Worm (Caenorhabditis elegans): ENCODE measurements around the gene ogdh-1.

ogdh-1 gene

DNA sequence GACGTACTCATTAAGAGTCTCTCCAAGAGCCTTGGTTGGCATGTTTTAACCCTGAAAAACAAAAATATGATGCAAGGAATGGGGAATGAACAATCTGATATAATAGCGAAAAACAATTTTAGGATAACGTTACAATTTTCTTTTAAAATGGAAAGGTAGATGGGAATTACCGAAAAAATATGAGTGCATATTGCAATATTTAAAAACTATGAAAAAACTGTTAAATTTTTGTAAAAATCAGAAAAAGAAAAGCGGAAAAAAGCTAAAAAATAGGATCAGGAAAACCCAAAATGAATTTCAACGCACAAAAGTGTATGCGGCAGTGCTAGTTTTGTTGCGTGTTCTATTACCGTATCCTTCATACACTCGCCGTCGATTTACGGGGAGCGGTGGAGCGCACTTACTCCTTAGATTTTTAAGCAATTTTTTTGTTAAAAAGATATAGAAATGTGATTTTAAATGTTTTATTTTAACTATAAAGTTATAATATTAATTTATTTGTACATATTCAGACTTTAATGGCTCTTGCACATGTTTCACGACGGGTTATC lies 46.0 kb upstream of the ogdh-1 start, which contains the start of the genes rpl-20 and Y17G9B.5 (continued):
- peak; percentile 91 for TF ChIP-seq lin-39 (tag; optimal IDR thresholded peaks at IDR 0.05)
- TF ChIP-seq zag-1 (tag; optimal IDR thresholded peaks at IDR 0.05): peak; percentile 88
- TF ChIP-seq madf-9 (GFP tag; conservative IDR thresholded peaks at IDR 0.05): peak; percentile 98
- peak; percentile 97 for TF ChIP-seq nhr-48 (tag; optimal IDR thresholded peaks at IDR 0.05)
- TF ChIP-seq zip-2 (tag; optimal IDR thresholded peaks at IDR 0.05): peak; percentile 95
- TF ChIP-seq daf-8 (GFP tag; IDR thresholded peaks at IDR 0.05): peak; percentile 95
- peak; percentile 98 for TF ChIP-seq F37D6.2 (tag; optimal IDR thresholded peaks at IDR 0.05)
- no peak for TF ChIP-seq daf-12 (tag; optimal IDR thresholded peaks at IDR 0.05)
- peak; percentile 91 for TF ChIP-seq F44E2.7 (GFP tag; IDR thresholded peaks at IDR 0.05)
- TF ChIP-seq F26F4.8 (GFP tag; conservative IDR thresholded peaks at IDR 0.05): no peak
- peak; percentile 99 for TF ChIP-seq daf-19 (GFP tag; conservative IDR thresholded peaks at IDR 0.05)
- TF ChIP-seq spr-3 (GFP tag; optimal IDR thresholded peaks at IDR 0.05): peak; percentile 100
- TF ChIP-seq php-3 (GFP tag; IDR thresholded peaks at IDR 0.05): peak; percentile 99
- TF ChIP-seq ceh-20 (GFP tag; IDR thresholded peaks at IDR 0.05): peak; percentile 100
- TF ChIP-seq F49E8.2 (tag; optimal IDR thresholded peaks at IDR 0.05; ENCODE audit: borderline replicate concordance): peak; percentile 98
- peak; percentile 98 for TF ChIP-seq duxl-1 (tag; optimal IDR thresholded peaks at IDR 0.05; ENCODE audit: poor library complexity)
- peak; percentile 74 for TF ChIP-seq ceh-28 (tag; optimal IDR thresholded peaks at IDR 0.05)
- peak; percentile 97 for TF ChIP-seq nhr-25 (tag; optimal IDR thresholded peaks at IDR 0.05; ENCODE audit: borderline replicate concordance, insufficient read depth)
- TF ChIP-seq lin-38 (GFP tag; IDR thresholded peaks at IDR 0.05): peak; percentile 100
- peak; percentile 99 for TF ChIP-seq nhr-42 (GFP tag; IDR thresholded peaks at IDR 0.05)
- TF ChIP-seq unc-62 (GFP tag; optimal IDR thresholded peaks at IDR 0.05 in 1 of 2): peak; percentile 9 to 100
- no peak for TF ChIP-seq unc-62 (tag; optimal IDR thresholded peaks at IDR 0.05)
- TF ChIP-seq unc-39 (tag; optimal IDR thresholded peaks at IDR 0.05): no peak
- peak; percentile 99 for TF ChIP-seq lin-1 (GFP tag; IDR thresholded peaks at IDR 0.05)
- TF ChIP-seq ceh-44 (GFP tag; IDR thresholded peaks at IDR 0.05): peak; percentile 87
- TF ChIP-seq dmd-9 (GFP tag; IDR thresholded peaks at IDR 0.05): peak; percentile 99
- TF ChIP-seq D1046.2 (GFP tag; IDR thresholded peaks at IDR 0.05): peak; percentile 97
- peak; percentile 99 for TF ChIP-seq aha-1 (tag)
- TF ChIP-seq R02D3.7 (tag; optimal IDR thresholded peaks at IDR 0.05): peak; percentile 100
- peak; percentile 97 for TF ChIP-seq snpc-1.2 (GFP tag; IDR thresholded peaks at IDR 0.05)
- TF ChIP-seq T26A8.4 (GFP tag; IDR thresholded peaks at IDR 0.05): peak; percentile 100
- peak; percentile 99 for TF ChIP-seq nhr-102 (tag; optimal IDR thresholded peaks at IDR 0.05)
- peak; percentile 96 to 99 for TF ChIP-seq madf-5 (GFP tag; IDR thresholded peaks at IDR 0.05)
- TF ChIP-seq nhr-111 (GFP tag; optimal IDR thresholded peaks at IDR 0.05): peak; percentile 88
- peak; percentile 38 for TF ChIP-seq ztf-11 (tag; optimal IDR thresholded peaks at IDR 0.05)
- TF ChIP-seq nhr-41 (GFP tag; IDR thresholded peaks at IDR 0.05): peak; percentile 97
- TF ChIP-seq fkh-10 (GFP tag; optimal IDR thresholded peaks at IDR 0.05): peak; percentile 100
- TF ChIP-seq vab-7 (GFP tag; IDR thresholded peaks at IDR 0.05): peak; percentile 99
- TF ChIP-seq lsy-2 (tag; optimal IDR thresholded peaks at IDR 0.05): peak; percentile 100
- peak; percentile 93 for TF ChIP-seq ZK337.2 (GFP tag; IDR thresholded peaks at IDR 0.05)
- TF ChIP-seq dmd-8 (GFP tag; IDR thresholded peaks at IDR 0.05): peak; percentile 46; the same call in 1 of the 2 replicates
- TF ChIP-seq ctbp-1 (GFP tag; IDR thresholded peaks at IDR 0.05): peak; percentile 99
- peak; percentile 95 to 98 for TF ChIP-seq daf-16 (GFP tag; optimal IDR thresholded peaks at IDR 0.05)
- TF ChIP-seq daf-16 (tag; optimal IDR thresholded peaks at IDR 0.05): peak; percentile 97
- peak; percentile 100 for TF ChIP-seq nhr-11 (tag; optimal IDR thresholded peaks at IDR 0.05)
- TF ChIP-seq rbr-2 (tag; optimal IDR thresholded peaks at IDR 0.05): peak; percentile 100
- peak; percentile 86 for TF ChIP-seq nhr-237 (tag; optimal IDR thresholded peaks at IDR 0.05)
- TF ChIP-seq zip-11 (GFP tag; IDR thresholded peaks at IDR 0.05): 0 out of 2 replicates have a peak, but pooled peaks have one; percentile 75
- peak; percentile 94 for TF ChIP-seq mxl-2 (GFP tag; conservative IDR thresholded peaks at IDR 0.05)
- TF ChIP-seq ceh-32 (tag; optimal IDR thresholded peaks at IDR 0.05; ENCODE audit: poor library complexity): peak; percentile 88
- TF ChIP-seq zfp-3 (GFP tag; conservative IDR thresholded peaks at IDR 0.05): peak; percentile 99

All from whole organism, L4 larva.